Fruit fly (Drosophila melanogaster): ENCODE results near the gene CG42752.
A peak's percentile ranks its signal among the peaks of the same experiment; 100 is the strongest.

The CG42752 gene

dm6 chr2L:18698559-18699130 is 41.3 kb downstream of the CG42752 start, which contains the start of gene CG10341 (continued):
- TF ChIP-seq CG1603 (tag; optimal IDR thresholded peaks at IDR 0.05) (peak; percentile 7), Ets97D (GFP tag; optimal IDR thresholded peaks at IDR 0.05) (peak; percentile 16), CG2875 (GFP tag; optimal IDR thresholded peaks at IDR 0.05) (no peak), row (GFP tag; IDR thresholded peaks at IDR 0.05) (peak; percentile 31; the same call in 1 of the 3 replicates), CG14710 (tag; optimal IDR thresholded peaks at IDR 0.05) (peak; percentile 16), dm (GFP tag; optimal IDR thresholded peaks at IDR 0.05) (peak; percentile 95), E2f2 (GFP tag; IDR thresholded peaks at IDR 0.05) (peak; percentile 88), lbe (GFP tag; optimal IDR thresholded peaks at IDR 0.05) (peak; percentile 20), br (optimal IDR thresholded peaks at IDR 0.05) (no peak), CG9932 (GFP tag; IDR thresholded peaks at IDR 0.05) (no peak), Dp (GFP tag; optimal IDR thresholded peaks at IDR 0.05) (peak; percentile 86), CG31388 (GFP tag; optimal IDR thresholded peaks at IDR 0.05) (no peak), scrt (GFP tag; optimal IDR thresholded peaks at IDR 0.05) (no peak), Hey (tag; optimal IDR thresholded peaks at IDR 0.05) (peak; percentile 29), CG15514 (GFP tag; optimal IDR thresholded peaks at IDR 0.05) (peak; percentile 43), trem (tag; optimal IDR thresholded peaks at IDR 0.05) (peak; percentile 15), Max (GFP tag; optimal IDR thresholded peaks at IDR 0.05) (peak; percentile 84), Pdp1 (GFP tag; optimal IDR thresholded peaks at IDR 0.05) (peak in 1 of 2 experiments; percentile 3), sug (tag; optimal IDR thresholded peaks at IDR 0.05) (peak; percentile 52), CoRest (tag; optimal IDR thresholded peaks at IDR 0.05) (no peak), MESR4 (GFP tag; optimal IDR thresholded peaks at IDR 0.05) (peak; percentile 83), HmgZ (tag; optimal IDR thresholded peaks at IDR 0.05) (peak; percentile 14), gfzf (GFP tag; optimal IDR thresholded peaks at IDR 0.05) (peak; percentile 3), CG2116 (GFP tag; optimal IDR thresholded peaks at IDR 0.05) (peak; percentile 9), CG17385 (GFP tag; optimal IDR thresholded peaks at IDR 0.05) (peak; percentile 98)

- peak; percentile 95 for TF ChIP-seq zfh2 (GFP tag; optimal IDR thresholded peaks at IDR 0.05)
- peak; percentile 71 for TF ChIP-seq CG8388 (GFP tag; optimal IDR thresholded peaks at IDR 0.05)
- TF ChIP-seq CG2678 (tag; optimal IDR thresholded peaks at IDR 0.05) = peak; percentile 79
- TF ChIP-seq rib (GFP tag; IDR thresholded peaks at IDR 0.05) = peak; percentile 85
- peak; percentile 77 for TF ChIP-seq caup (GFP tag; optimal IDR thresholded peaks at IDR 0.05; ENCODE audit: severe bottlenecking)
- peak; percentile 89 for TF ChIP-seq chm (GFP tag; IDR thresholded peaks at IDR 0.05)
- peak; percentile 66 for TF ChIP-seq Hmx (GFP tag; optimal IDR thresholded peaks at IDR 0.05)
- TF ChIP-seq Dad (GFP tag; optimal IDR thresholded peaks at IDR 0.05) = peak; percentile 89
- TF ChIP-seq NFAT (GFP tag; IDR thresholded peaks at IDR 0.05) = peak; percentile 91
- TF ChIP-seq D19A (tag; optimal IDR thresholded peaks at IDR 0.05) = peak; percentile 51
- peak; percentile 90 for TF ChIP-seq CG7786 (GFP tag; optimal IDR thresholded peaks at IDR 0.05)
- TF ChIP-seq Nf-YC (tag; optimal IDR thresholded peaks at IDR 0.05) = peak; percentile 55
- peak; percentile 85 for TF ChIP-seq NfI (GFP tag; optimal IDR thresholded peaks at IDR 0.05)
- TF ChIP-seq CG9609 (GFP tag; optimal IDR thresholded peaks at IDR 0.05) = peak; percentile 95
- peak; percentile 95 for TF ChIP-seq row (GFP tag; IDR thresholded peaks at IDR 0.05)
- TF ChIP-seq CG31224 (GFP tag; IDR thresholded peaks at IDR 0.05) = peak; percentile 76
- TF ChIP-seq CG6854 (GFP tag; optimal IDR thresholded peaks at IDR 0.05) = peak; percentile 56
- TF ChIP-seq sens-2 (GFP tag; IDR thresholded peaks at IDR 0.05) = peak; percentile 70; the same call in 1 of the 2 replicates
- TF ChIP-seq CG32767 (GFP tag; IDR thresholded peaks at IDR 0.05) = peak; percentile 75; the same call in 1 of the 2 replicates
- TF ChIP-seq CG10267 (tag; optimal IDR thresholded peaks at IDR 0.05) = peak; percentile 71
- peak; percentile 75 for TF ChIP-seq CG11695 (GFP tag; IDR thresholded peaks at IDR 0.05)
- TF ChIP-seq run (tag; optimal IDR thresholded peaks at IDR 0.05) = no peak
- peak; percentile 83 for TF ChIP-seq CG2712 (tag; optimal IDR thresholded peaks at IDR 0.05)
- peak; percentile 70 for TF ChIP-seq gsb (GFP tag; IDR thresholded peaks at IDR 0.05)
- peak; percentile 62 for TF ChIP-seq CG11723 (GFP tag; optimal IDR thresholded peaks at IDR 0.05)
- peak; percentile 85 for TF ChIP-seq Meics (GFP tag; optimal IDR thresholded peaks at IDR 0.05)
Observed at dm6 chr2L:18695404-18695804, 44.5 kb downstream of the CG42752 start, which contains the start of the genes CG10383 and CG10338. CG10383 (minus strand) TSS chr2L:18695602. CG10338 (plus strand) TSS chr2L:18695664.

Data from whole organism, embryonic.